Worm (Caenorhabditis elegans) whole organism, mixed stage, embryonic: ENCODE data around the gene R02F2.10.

Experiments used
- ceh-83 ChIP-seq: fragments of 200-800 bp; sonication (Bioruptor generic); optimal IDR thresholded peaks from 2 replicates; lab custom pipeline; 2018; ENCODE audit warnings: mild to moderate bottlenecking, missing genetic modification characterization, missing compliant biosample characterization
- ces-1 ChIP-seq: fragments of 150-350 bp; optimal IDR thresholded peaks from 2 replicates; lab custom pipeline; 2014; ENCODE audit warnings: missing biosample characterization, missing genetic modification reagents, missing genetic modification characterization
- elt-1 ChIP-seq: sonication (generic microtip); optimal IDR thresholded peaks from 2 replicates; lab custom pipeline; 2017; ENCODE audit warnings: missing genetic modification characterization, mild to moderate bottlenecking, missing compliant biosample characterization, antibody characterized with exemption, moderate library complexity, borderline replicate concordance; ENCODE audit not compliant: insufficient read depth
- elt-3 ChIP-seq: fragments of 150-350 bp; optimal IDR thresholded peaks from 2 replicates; lab custom pipeline; 2014; ENCODE audit warnings: missing biosample characterization, missing genetic modification characterization
- lin-32 ChIP-seq: fragments of 200-800 bp; sonication (Bioruptor generic); optimal IDR thresholded peaks from 2 replicates; lab custom pipeline; 2018; ENCODE audit warnings: mild to moderate bottlenecking, missing genetic modification characterization, missing compliant biosample characterization
- lsy-2 ChIP-seq: fragments of 150-350 bp; optimal IDR thresholded peaks from 2 replicates; lab custom pipeline; 2014; ENCODE audit warnings: missing biosample characterization, missing genetic modification characterization
- sptf-1 ChIP-seq: sonication (generic microtip); optimal IDR thresholded peaks from 2 replicates; lab custom pipeline; 2017; ENCODE audit warnings: mild to moderate bottlenecking, missing genetic modification characterization, moderate library complexity, missing compliant biosample characterization

- TF ChIP-seq sptf-1 (tag; lab: Kevin White, UChicago) (no peak), lsy-2 (tag; lab: Kevin White, UChicago) (no peak), lin-32 (GFP tag; lab: Kevin White, UChicago) (no peak), ces-1 (no peak), elt-1 (no peak), elt-3 (tag; lab: Kevin White, UChicago) (no peak), ceh-83 (GFP tag; lab: Kevin White, UChicago) (no peak)
Measured at ce11 chrIII:5464077-5464476, 14.0 kb upstream of the R02F2.10 start, which contains the start of gene F48E8.2.
